Worm (Caenorhabditis elegans): ENCODE results near the gene nspc-15.

DNA sequence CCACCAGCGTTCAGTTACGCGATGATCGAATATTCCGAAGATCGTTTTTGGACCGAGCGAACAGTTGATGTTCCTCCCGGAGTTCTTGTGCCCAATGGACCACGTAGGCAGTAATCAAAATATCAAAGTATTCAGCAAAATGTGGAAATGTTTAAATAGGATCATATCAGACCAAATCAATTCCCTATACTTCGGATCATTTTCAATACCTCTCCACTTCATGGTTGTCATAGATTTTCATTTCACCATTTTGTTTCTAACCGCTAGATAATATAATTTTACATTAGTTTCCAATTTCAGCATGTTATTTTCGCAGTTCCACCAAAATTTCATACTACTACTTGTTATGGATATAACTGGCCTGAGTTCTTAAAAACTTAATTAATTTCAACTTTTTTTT, 43.0 kb upstream of the nspc-15 start:
- TF ChIP-seq ama-1 (optimal IDR thresholded peaks at IDR 0.05) (no peak), hmg-4 (GFP tag; optimal IDR thresholded peaks at IDR 0.05) (no peak), aly-1 (tag; optimal IDR thresholded peaks at IDR 0.05) (no peak), tbx-11 (GFP tag; IDR thresholded peaks at IDR 0.05) (no peak), ceh-13 (GFP tag; optimal IDR thresholded peaks at IDR 0.05) (no peak), scrt-1 (GFP tag; IDR thresholded peaks at IDR 0.05) (no peak), ceh-36 (tag; optimal IDR thresholded peaks at IDR 0.05) (no peak), pes-1 (GFP tag; IDR thresholded peaks at IDR 0.05) (no peak), flt-1 (GFP tag; IDR thresholded peaks at IDR 0.05) (no peak), tbx-37 (GFP tag; conservative IDR thresholded peaks at IDR 0.05) (no peak)

Measured in whole organism, early embryonic.